Worm (Caenorhabditis elegans) whole organism, mixed stage, embryonic: ENCODE results near the gene B0035.3.

Experiments used
- ceh-39 ChIP-seq: fragments of 150-350 bp; optimal IDR thresholded peaks from 2 replicates; lab custom pipeline; 2014; ENCODE audit warnings: missing biosample characterization, missing genetic modification characterization
- ces-1 ChIP-seq: fragments of 150-350 bp; optimal IDR thresholded peaks from 2 replicates; lab custom pipeline; 2014; ENCODE audit warnings: missing biosample characterization, missing genetic modification reagents, missing genetic modification characterization
- elt-3 ChIP-seq: fragments of 150-350 bp; optimal IDR thresholded peaks from 2 replicates; lab custom pipeline; 2014; ENCODE audit warnings: missing biosample characterization, missing genetic modification characterization
- hlh-1 ChIP-seq: fragments of 150-350 bp; optimal IDR thresholded peaks from 2 replicates; lab custom pipeline; 2014; ENCODE audit warnings: missing biosample characterization, missing genetic modification reagents, missing genetic modification characterization
- lin-13 ChIP-seq: fragments of 150-350 bp; optimal IDR thresholded peaks from 2 replicates; lab custom pipeline; 2014; ENCODE audit warnings: missing biosample characterization, missing genetic modification characterization
- mep-1 ChIP-seq: fragments of 150-350 bp; optimal IDR thresholded peaks from 2 replicates; lab custom pipeline; 2017; ENCODE audit warnings: missing biosample characterization, missing genetic modification reagents, missing genetic modification characterization, inconsistent platforms
- nhr-237 ChIP-seq: fragments of 150-350 bp; optimal IDR thresholded peaks from 2 replicates; lab custom pipeline; 2014; ENCODE audit warnings: missing biosample characterization, missing genetic modification characterization
- nhr-28 ChIP-seq: fragments of 150-350 bp; optimal IDR thresholded peaks from 2 replicates; lab custom pipeline; 2014; ENCODE audit warnings: missing biosample characterization, missing genetic modification characterization
- nhr-76 ChIP-seq: sonication (generic microtip); optimal IDR thresholded peaks from 2 replicates; lab custom pipeline; 2017; ENCODE audit warnings: missing biosample characterization, missing genetic modification characterization
- pha-4 ChIP-seq: fragments of 150-350 bp; optimal IDR thresholded peaks from 2 replicates; lab custom pipeline; 2018; ENCODE audit warnings: missing biosample characterization, missing genetic modification reagents, missing genetic modification characterization
- unc-39 ChIP-seq: fragments of 150-350 bp; optimal IDR thresholded peaks from 2 replicates; lab custom pipeline; 2014; ENCODE audit warnings: missing biosample characterization, missing genetic modification characterization
- unc-62 ChIP-seq: fragments of 150-350 bp; optimal IDR thresholded peaks from 2 replicates; lab custom pipeline; 2014; ENCODE audit warnings: missing biosample characterization, missing genetic modification reagents, missing genetic modification characterization
- ztf-11 ChIP-seq: fragments of 150-350 bp; optimal IDR thresholded peaks from 2 replicates; lab custom pipeline; 2014; ENCODE audit warnings: missing biosample characterization, missing genetic modification characterization

DNA sequence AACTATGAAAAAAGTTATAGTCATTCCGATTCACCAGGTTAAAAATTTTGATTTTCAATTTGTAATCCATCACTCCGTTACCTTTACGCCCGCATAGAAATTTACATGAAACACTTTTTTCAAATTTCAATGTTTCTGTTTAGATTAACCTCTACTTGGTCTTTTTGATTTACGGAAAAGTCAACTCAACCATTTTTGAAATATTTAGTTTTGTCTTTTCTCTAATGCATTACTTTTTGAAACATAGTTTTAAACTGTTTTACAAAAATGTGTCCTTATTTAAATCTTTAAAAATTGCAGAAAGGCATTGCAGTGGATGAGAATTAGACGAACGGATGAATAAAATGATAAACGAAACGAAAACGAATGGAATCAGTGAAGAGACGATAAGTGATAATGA lies 41.6 kb downstream of the B0035.3 start, which contains the start of gene gtl-2:
- no peak for TF ChIP-seq nhr-76 (tag; lab: Kevin White, UChicago)
- no peak for TF ChIP-seq elt-3 (tag; lab: Kevin White, UChicago)
- no peak for TF ChIP-seq unc-39 (tag; lab: Kevin White, UChicago)
- no peak for TF ChIP-seq lin-13 (tag; lab: Kevin White, UChicago)
- no peak for TF ChIP-seq unc-62 (GFP tag; lab: Kevin White, UChicago)
- TF ChIP-seq ztf-11 (tag; lab: Kevin White, UChicago), result no peak
- TF ChIP-seq nhr-28, result no peak
- TF ChIP-seq ces-1, result no peak
- TF ChIP-seq mep-1 (tag; lab: Kevin White, UChicago), result no peak
- no peak for TF ChIP-seq ceh-39
- no peak for TF ChIP-seq nhr-237
- TF ChIP-seq pha-4 (tag; lab: Kevin White, UChicago), result no peak
- TF ChIP-seq hlh-1 (tag; lab: Kevin White, UChicago), result no peak
